Fruit fly (Drosophila melanogaster): Measurements from ENCODE around the gene PGRP-SA.

The PGRP-SA gene

DNA sequence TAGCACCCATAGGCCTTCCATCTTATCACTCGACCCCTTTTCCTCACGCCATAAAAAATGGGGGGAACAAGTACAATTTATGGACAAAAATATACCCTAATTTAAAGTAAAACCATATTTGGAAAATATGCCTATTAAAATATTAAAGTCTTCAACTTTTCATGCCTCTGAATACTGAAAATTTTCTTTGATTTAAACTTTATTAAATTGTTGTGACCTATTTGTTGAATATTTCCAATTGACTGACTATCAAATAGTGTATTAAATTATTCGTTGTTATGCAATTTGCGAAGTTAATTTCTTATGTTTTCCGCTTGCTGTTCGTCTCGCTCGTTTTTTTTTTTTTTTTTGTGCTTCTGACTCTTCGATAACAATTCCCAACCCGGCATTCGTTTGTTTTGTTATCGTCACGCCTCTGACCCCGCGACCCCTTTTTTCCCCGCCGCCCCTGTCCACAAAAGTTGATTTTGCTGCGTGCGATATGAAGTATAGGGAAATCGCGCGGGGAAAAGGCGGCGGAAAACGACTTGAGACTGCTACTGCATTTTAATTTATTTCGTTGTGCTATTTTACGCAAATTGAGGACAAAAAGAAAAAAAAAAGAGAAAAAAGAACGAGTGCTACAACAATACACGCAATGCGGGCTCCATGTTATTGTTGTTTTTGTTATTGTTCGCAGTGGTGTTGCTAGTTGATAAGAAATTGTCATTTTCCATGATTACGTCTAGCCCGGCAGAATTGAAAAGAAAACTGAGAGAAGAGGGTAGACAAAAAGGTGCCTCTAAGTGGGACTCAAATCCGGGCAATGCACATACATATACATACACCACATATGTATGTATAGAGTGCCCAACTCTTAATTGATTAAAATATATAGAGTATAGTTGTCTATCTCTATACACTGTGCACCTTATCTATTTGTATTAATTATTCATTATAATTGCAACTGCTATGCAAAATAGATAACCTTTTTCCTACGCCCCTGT, 39.6 kb upstream of the PGRP-SA start (continued):
- TF ChIP-seq Mrtf (GFP tag; IDR thresholded peaks at IDR 0.05): 0 out of 3 replicates have a peak, but pooled peaks have one; percentile 42
- TF ChIP-seq CG15479 (GFP tag; optimal IDR thresholded peaks at IDR 0.05): no peak
- TF ChIP-seq CG14710 (tag; optimal IDR thresholded peaks at IDR 0.05): peak; percentile 55
- no peak for TF ChIP-seq CG2202 (tag; optimal IDR thresholded peaks at IDR 0.05)
- TF ChIP-seq CG15514 (GFP tag; optimal IDR thresholded peaks at IDR 0.05): peak; percentile 11
- TF ChIP-seq bbx (GFP tag; IDR thresholded peaks at IDR 0.05; ENCODE audit: partially characterized antibody): no peak
- TF ChIP-seq peb (GFP tag; IDR thresholded peaks at IDR 0.05): no peak
- no peak for TF ChIP-seq CG15696 (tag; optimal IDR thresholded peaks at IDR 0.05)
- peak; percentile 12 for TF ChIP-seq Spps (tag; optimal IDR thresholded peaks at IDR 0.05)
- no peak for TF ChIP-seq CG1024 (GFP tag; IDR thresholded peaks at IDR 0.05)
- TF ChIP-seq run (tag; optimal IDR thresholded peaks at IDR 0.05): peak; percentile 44
- TF ChIP-seq CG4360 (GFP tag; IDR thresholded peaks at IDR 0.05): peak; percentile 8; the same call in 1 of the 2 replicates
- TF ChIP-seq CG8478 (optimal IDR thresholded peaks at IDR 0.05): no peak
- TF ChIP-seq CG3163 (GFP tag; optimal IDR thresholded peaks at IDR 0.05): no peak
- TF ChIP-seq trh (GFP tag; optimal IDR thresholded peaks at IDR 0.05): peak; percentile 13
- no peak for TF ChIP-seq Doc2 (GFP tag; IDR thresholded peaks at IDR 0.05)
- TF ChIP-seq CG14441 (GFP tag; IDR thresholded peaks at IDR 0.05): peak; percentile 43
- peak; percentile 28 for TF ChIP-seq MTF-1 (GFP tag; optimal IDR thresholded peaks at IDR 0.05; ENCODE audit: borderline replicate concordance)
- TF ChIP-seq tin (GFP tag; optimal IDR thresholded peaks at IDR 0.05): peak; percentile 8
- peak; percentile 54 for TF ChIP-seq CG10209 (GFP tag; optimal IDR thresholded peaks at IDR 0.05)
- no peak for TF ChIP-seq cato (GFP tag; optimal IDR thresholded peaks at IDR 0.05; ENCODE audit: borderline replicate concordance)
- TF ChIP-seq Trl (optimal IDR thresholded peaks at IDR 0.05): no peak
- peak; percentile 9 for TF ChIP-seq Trl (GFP tag; optimal IDR thresholded peaks at IDR 0.05)
- no peak for TF ChIP-seq gcm2 (GFP tag; optimal IDR thresholded peaks at IDR 0.05)
- TF ChIP-seq ranshi (GFP tag; IDR thresholded peaks at IDR 0.05): 0 out of 2 replicates have a peak, but pooled peaks have one; percentile 38
- TF ChIP-seq B-H1 (GFP tag; IDR thresholded peaks at IDR 0.05): peak; percentile 49
- TF ChIP-seq HmgD (GFP tag; optimal IDR thresholded peaks at IDR 0.05): no peak
- TF ChIP-seq ato (GFP tag; IDR thresholded peaks at IDR 0.05; ENCODE audit: partially characterized antibody): no peak
- no peak for TF ChIP-seq CG13287 (GFP tag; IDR thresholded peaks at IDR 0.05; ENCODE audit: partially characterized antibody)
- peak; percentile 53 for TF ChIP-seq gsb-n (tag; optimal IDR thresholded peaks at IDR 0.05)
- peak; percentile 1 for TF ChIP-seq CG11723 (GFP tag; optimal IDR thresholded peaks at IDR 0.05)
- TF ChIP-seq CG6813 (GFP tag; optimal IDR thresholded peaks at IDR 0.05): peak; percentile 38
- peak; percentile 56; the same call in 1 of the 3 replicates for TF ChIP-seq CG11093 (GFP tag; IDR thresholded peaks at IDR 0.05)
- TF ChIP-seq onecut (GFP tag; IDR thresholded peaks at IDR 0.05): peak; percentile 16; the same call in 1 of the 2 replicates
- TF ChIP-seq CG10274 (GFP tag; optimal IDR thresholded peaks at IDR 0.05): no peak
- peak; percentile 71 for TF ChIP-seq Meics (GFP tag; optimal IDR thresholded peaks at IDR 0.05)
- peak; percentile 14 for TF ChIP-seq kni (GFP tag; optimal IDR thresholded peaks at IDR 0.05)
- TF ChIP-seq jigr1 (GFP tag; IDR thresholded peaks at IDR 0.05): no peak
- TF ChIP-seq hth (optimal IDR thresholded peaks at IDR 0.05): no peak
- peak; percentile 10; the same call in 1 of the 2 replicates for TF ChIP-seq CG4730 (GFP tag; IDR thresholded peaks at IDR 0.05)
- TF ChIP-seq luna (GFP tag; optimal IDR thresholded peaks at IDR 0.05): no peak
- TF ChIP-seq Lhr (GFP tag; optimal IDR thresholded peaks at IDR 0.05): peak; percentile 20
- TF ChIP-seq CHES-1-like (GFP tag; optimal IDR thresholded peaks at IDR 0.05): peak; percentile 2
- TF ChIP-seq CG10366 (GFP tag; IDR thresholded peaks at IDR 0.05): peak; percentile 66
- peak in 1 of 2 experiments; percentile 69 for TF ChIP-seq Eip74EF (GFP tag; optimal IDR thresholded peaks at IDR 0.05)
- TF ChIP-seq CG3407 (GFP tag; optimal IDR thresholded peaks at IDR 0.05): peak; percentile 48
- TF ChIP-seq Sry-δ (GFP tag; optimal IDR thresholded peaks at IDR 0.05): no peak
- peak; percentile 9 for TF ChIP-seq jing (GFP tag; optimal IDR thresholded peaks at IDR 0.05)
